Worm (Caenorhabditis elegans) whole organism, late embryonic: Measurements from ENCODE around the gene F59C12.3.

Experiments
- F13H6.1 ChIP-seq: sonication (generic microtip); optimal IDR thresholded peaks from 2 replicates; lab custom pipeline; 2016; ENCODE audit warnings: missing genetic modification characterization, missing compliant biosample characterization
- K09A11.1 ChIP-seq: sonication (generic microtip); optimal IDR thresholded peaks from 2 replicates; lab custom pipeline; 2017; ENCODE audit warnings: antibody characterized with exemption, mild to moderate bottlenecking, missing genetic modification characterization, missing compliant biosample characterization; ENCODE audit not compliant: insufficient read depth
- T23F11.4 ChIP-seq: fragments of 200-800 bp; sonication (Bioruptor generic); optimal IDR thresholded peaks from 2 replicates; lab custom pipeline; 2018; ENCODE audit warnings: mild to moderate bottlenecking, missing genetic modification characterization, missing compliant biosample characterization
- ama-1 ChIP-seq: fragments of 150-350 bp; optimal IDR thresholded peaks from 2 replicates; lab custom pipeline; 2014
- pha-4 ChIP-seq: fragments of 150-350 bp; optimal IDR thresholded peaks from 2 replicates; lab custom pipeline; 2018; ENCODE audit warnings: missing biosample characterization, missing genetic modification reagents, missing genetic modification characterization
- tbx-7 ChIP-seq: sonication (generic microtip); optimal IDR thresholded peaks from 2 replicates; lab custom pipeline; 2016; ENCODE audit warnings: missing genotype, missing genetic modification characterization, missing compliant biosample characterization
- unc-55 ChIP-seq: sonication (generic microtip); optimal IDR thresholded peaks from 2 replicates; lab custom pipeline; 2017; ENCODE audit warnings: missing biosample characterization, missing genetic modification reagents, missing genetic modification characterization
- ztf-16 ChIP-seq: sonication (generic microtip); optimal IDR thresholded peaks from 2 replicates; lab custom pipeline; 2017; ENCODE audit warnings: missing genetic modification characterization, missing compliant biosample characterization

ce11 chrX:16590230-16590629 is 19.1 kb downstream of the F59C12.3 start:
- TF ChIP-seq T23F11.4 (no peak), pha-4 (tag; lab: Kevin White, UChicago) (no peak), ama-1 (lab: Kevin White, UChicago) (no peak), K09A11.1 (tag; lab: Kevin White, UChicago) (no peak), F13H6.1 (tag; lab: Kevin White, UChicago) (no peak), ztf-16 (no peak), unc-55 (no peak), tbx-7 (tag; lab: Kevin White, UChicago) (no peak)
